Worm (Caenorhabditis elegans): ENCODE data around the gene C17B7.15.

The C17B7.15 gene

DNA sequence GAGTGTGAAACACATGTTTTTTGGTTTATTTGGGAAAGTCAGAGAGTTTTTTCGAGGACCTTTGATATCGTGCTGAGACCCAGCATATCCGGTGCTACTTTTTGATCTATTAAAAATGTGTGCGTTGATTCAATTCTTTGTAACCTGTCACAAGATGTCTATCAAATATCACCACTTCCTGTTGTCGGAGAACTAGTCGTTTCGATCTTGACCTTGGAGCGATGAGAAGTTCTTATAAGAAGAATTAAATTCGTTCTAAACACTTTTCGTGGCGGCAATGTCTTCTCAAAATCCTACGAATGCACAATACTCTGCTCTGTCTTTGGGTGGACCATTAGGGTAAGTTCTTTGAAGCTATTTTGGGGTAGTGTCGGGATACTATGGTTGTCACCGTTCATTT is 33.9 kb upstream of the C17B7.15 start, which contains the start of gene F35F10.1:
Gene F35F10.1 (plus strand): TSS at position 200 of the 400 bp plus-strand sequence.
- no peak for TF ChIP-seq sem-4 (tag; optimal IDR thresholded peaks at IDR 0.05)
- peak; percentile 70 for TF ChIP-seq sma-9 (GFP tag; optimal IDR thresholded peaks at IDR 0.05)
- no peak for TF ChIP-seq sma-9 (tag; optimal IDR thresholded peaks at IDR 0.05)

ce11 chrV:3318975-3319374 is 31.0 kb upstream of the C17B7.15 start, which contains the start of gene F35F10.13:
TSS of gene F35F10.13 (minus strand) at chrV:3319075.
- no peak for TF ChIP-seq ceh-16 (tag; optimal IDR thresholded peaks at IDR 0.05)
- no peak for TF ChIP-seq fos-1 (tag; optimal IDR thresholded peaks at IDR 0.05)
- no peak for TF ChIP-seq snpc-4 (tag; optimal IDR thresholded peaks at IDR 0.05)
- no peak for TF ChIP-seq ztf-4 (tag; optimal IDR thresholded peaks at IDR 0.05)
- no peak for TF ChIP-seq alr-1 (tag; optimal IDR thresholded peaks at IDR 0.05)
- TF ChIP-seq nhr-237 (tag; optimal IDR thresholded peaks at IDR 0.05): no peak
- no peak for TF ChIP-seq ceh-82 (tag; optimal IDR thresholded peaks at IDR 0.05)
- no peak for TF ChIP-seq unc-39 (tag; optimal IDR thresholded peaks at IDR 0.05)
- TF ChIP-seq lsy-2 (tag; optimal IDR thresholded peaks at IDR 0.05): no peak
- TF ChIP-seq mdl-1 (tag; optimal IDR thresholded peaks at IDR 0.05): no peak

ce11 chrV:3320005-3320404 is 30.0 kb upstream of the C17B7.15 start, which contains the start of gene F35F10.14:
TSS of gene F35F10.14 (minus strand) at chrV:3320105.
- no peak for TF ChIP-seq nhr-11 (tag; optimal IDR thresholded peaks at IDR 0.05)
- no peak for TF ChIP-seq sma-9 (GFP tag; optimal IDR thresholded peaks at IDR 0.05)
- TF ChIP-seq sma-9 (tag; optimal IDR thresholded peaks at IDR 0.05): no peak
- no peak for TF ChIP-seq ceh-16 (tag; optimal IDR thresholded peaks at IDR 0.05)
- TF ChIP-seq lsy-2 (tag; optimal IDR thresholded peaks at IDR 0.05): no peak
- TF ChIP-seq mdl-1 (tag; optimal IDR thresholded peaks at IDR 0.05): no peak
- TF ChIP-seq sem-4 (tag; optimal IDR thresholded peaks at IDR 0.05): no peak
- no peak for TF ChIP-seq peb-1 (tag; optimal IDR thresholded peaks at IDR 0.05)
- TF ChIP-seq ztf-1 (GFP tag; conservative IDR thresholded peaks at IDR 0.05): no peak
- no peak for TF ChIP-seq ceh-82 (tag; optimal IDR thresholded peaks at IDR 0.05)
- no peak for TF ChIP-seq lin-11 (tag; optimal IDR thresholded peaks at IDR 0.05)
- no peak for TF ChIP-seq mab-5 (tag; optimal IDR thresholded peaks at IDR 0.05)
- TF ChIP-seq F13H6.1 (tag; optimal IDR thresholded peaks at IDR 0.05): no peak
- TF ChIP-seq nhr-237 (tag; optimal IDR thresholded peaks at IDR 0.05): no peak
- TF ChIP-seq unc-62 (GFP tag; optimal IDR thresholded peaks at IDR 0.05): no peak
- no peak for TF ChIP-seq nhr-129 (tag; optimal IDR thresholded peaks at IDR 0.05)
- no peak for TF ChIP-seq nhr-10 (tag; optimal IDR thresholded peaks at IDR 0.05)
- TF ChIP-seq R02D3.7 (tag; optimal IDR thresholded peaks at IDR 0.05): no peak

DNA sequence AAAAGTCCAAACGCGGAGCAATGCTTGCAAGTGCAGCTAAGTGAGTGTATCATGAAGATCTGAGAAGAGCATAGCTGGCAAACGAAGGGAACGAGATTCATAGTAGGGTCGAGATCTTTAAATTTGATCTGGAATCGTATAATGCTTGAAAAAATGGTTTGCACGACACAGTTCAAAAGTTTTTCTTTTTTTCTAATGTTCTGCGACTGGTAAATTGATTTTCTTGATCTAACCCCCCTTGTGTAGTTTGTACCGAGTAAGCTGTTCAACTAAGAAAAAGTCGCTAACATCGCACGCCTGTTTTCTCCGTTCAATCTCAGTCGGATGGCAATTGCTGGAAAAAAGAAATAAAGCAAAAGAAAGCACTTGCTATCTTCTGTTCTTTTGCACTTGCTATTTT is 29.5 kb upstream of the C17B7.15 start, which contains the start of gene C17B7.14:
Gene C17B7.14 (minus strand): TSS at position 101 of the 400 bp plus-strand sequence.
- TF ChIP-seq ztf-4 (tag; optimal IDR thresholded peaks at IDR 0.05) (no peak), mbf-1 (tag; optimal IDR thresholded peaks at IDR 0.05) (no peak), nhr-23 (tag; optimal IDR thresholded peaks at IDR 0.05) (no peak), nhr-237 (tag; optimal IDR thresholded peaks at IDR 0.05) (no peak), zag-1 (tag; optimal IDR thresholded peaks at IDR 0.05) (no peak), ztf-1 (GFP tag; conservative IDR thresholded peaks at IDR 0.05) (no peak), sma-3 (GFP tag; optimal IDR thresholded peaks at IDR 0.05) (no peak), crh-2 (tag; optimal IDR thresholded peaks at IDR 0.05) (no peak)

DNA sequence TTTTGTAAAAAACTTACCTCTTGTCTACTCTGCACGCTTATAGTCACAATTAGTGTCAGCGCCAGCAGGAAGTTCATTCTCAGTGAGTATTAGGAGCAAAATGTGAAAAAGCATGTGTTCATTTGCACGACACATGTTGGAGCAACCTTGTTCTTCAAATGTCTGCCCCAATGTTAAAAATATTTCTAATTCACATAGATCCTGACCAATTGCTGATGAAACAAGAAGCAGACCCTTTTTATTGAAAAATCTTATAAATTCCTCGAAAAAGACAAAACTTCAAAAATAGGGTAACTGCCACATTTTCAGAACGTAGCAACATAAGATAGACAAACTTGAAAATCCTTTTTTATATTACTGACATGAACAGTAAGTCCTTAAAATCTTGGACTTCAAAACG is 25.8 kb upstream of the C17B7.15 start, which contains the start of gene C17B7.8:
Gene C17B7.8 (minus strand): TSS at position 101 of the 400 bp plus-strand sequence.
- TF ChIP-seq snpc-4 (tag; optimal IDR thresholded peaks at IDR 0.05): no peak
- TF ChIP-seq ZK546.5 (tag; optimal IDR thresholded peaks at IDR 0.05): no peak
- no peak for TF ChIP-seq elt-3 (tag; optimal IDR thresholded peaks at IDR 0.05)
- TF ChIP-seq unc-39 (tag; optimal IDR thresholded peaks at IDR 0.05): no peak
- no peak for TF ChIP-seq ama-1 (optimal IDR thresholded peaks at IDR 0.05)

DNA sequence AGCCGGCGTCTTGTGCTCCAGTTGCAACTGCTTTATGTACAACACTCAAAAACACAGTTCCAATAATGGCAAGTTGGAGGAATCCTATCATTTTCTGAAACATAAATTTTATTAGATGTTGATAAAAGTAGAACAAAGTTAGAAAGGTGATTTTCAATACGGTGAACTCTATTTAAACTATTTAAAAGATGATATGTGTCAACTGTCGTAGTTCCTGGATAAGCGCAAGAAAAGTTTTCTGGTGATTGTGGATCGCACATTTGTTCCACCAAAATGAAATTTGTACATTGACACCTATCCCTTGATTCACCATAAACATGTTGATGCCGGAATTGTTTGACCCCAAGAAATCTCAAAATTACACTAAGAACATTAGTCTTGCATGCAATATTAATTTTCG is 18.0 kb upstream of the C17B7.15 start, which contains the start of gene C17B7.9:
Gene C17B7.9 (minus strand): TSS at position 101 of the 400 bp plus-strand sequence.
- TF ChIP-seq mab-5 (tag; optimal IDR thresholded peaks at IDR 0.05) (no peak), dmd-4 (tag; optimal IDR thresholded peaks at IDR 0.05) (no peak), zag-1 (tag; optimal IDR thresholded peaks at IDR 0.05) (no peak), egl-27 (tag; optimal IDR thresholded peaks at IDR 0.05) (no peak), peb-1 (tag; optimal IDR thresholded peaks at IDR 0.05) (no peak), lin-39 (tag; optimal IDR thresholded peaks at IDR 0.05) (no peak), lin-11 (tag; optimal IDR thresholded peaks at IDR 0.05) (no peak), nhr-12 (tag; optimal IDR thresholded peaks at IDR 0.05) (no peak), snpc-4 (tag; optimal IDR thresholded peaks at IDR 0.05) (no peak), nhr-23 (tag; optimal IDR thresholded peaks at IDR 0.05) (no peak), unc-55 (GFP tag; optimal IDR thresholded peaks at IDR 0.05) (no peak), nhr-6 (tag; optimal IDR thresholded peaks at IDR 0.05) (no peak), ztf-1 (GFP tag; conservative IDR thresholded peaks at IDR 0.05) (no peak), nhr-129 (tag; optimal IDR thresholded peaks at IDR 0.05) (no peak), sma-3 (GFP tag; optimal IDR thresholded peaks at IDR 0.05) (no peak)
